Worm (Caenorhabditis elegans): ENCODE data around the gene srg-66.

DNA sequence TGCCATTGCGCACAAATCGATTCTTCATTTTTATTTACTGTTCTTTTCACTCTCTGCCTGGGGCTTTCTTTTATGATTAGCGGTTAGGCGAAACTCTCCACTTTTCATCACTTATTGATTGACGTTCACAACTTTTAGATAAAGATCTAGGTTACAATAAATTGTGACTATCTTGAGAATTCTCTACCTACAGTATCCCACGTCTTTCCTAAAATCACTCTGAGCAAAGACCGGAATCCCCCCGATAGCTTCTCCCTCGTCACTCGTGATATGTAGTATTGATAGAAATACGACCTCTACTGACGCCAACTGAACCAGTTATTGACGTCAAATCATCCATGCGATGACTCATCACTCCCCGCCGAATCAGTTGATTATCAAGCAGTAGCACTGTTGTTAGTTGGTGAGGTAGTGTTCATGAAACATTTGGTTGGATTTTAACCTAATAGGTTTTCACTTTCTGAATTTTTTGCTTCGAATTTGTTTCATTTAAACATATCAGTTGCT lies 39.6 kb upstream of the srg-66 start, which contains the start of gene hir-1:
- no peak for TF ChIP-seq unc-62 (GFP tag; optimal IDR thresholded peaks at IDR 0.05)
- no peak for TF ChIP-seq attf-6 (GFP tag; IDR thresholded peaks at IDR 0.05)
- TF ChIP-seq pha-4 (tag; optimal IDR thresholded peaks at IDR 0.05): no peak

Data from whole organism, young adult.